Worm (Caenorhabditis elegans) whole organism, L4/young adult: ENCODE data around the gene F01D5.1.

ENCODE experiments used
- W03F9.2 ChIP-seq: fragments of 150-350 bp; optimal IDR thresholded peaks from 2 replicates; lab custom pipeline; 2014; ENCODE audit warnings: missing biosample characterization, missing genetic modification characterization
- dao-5 ChIP-seq: sonication (generic microtip); optimal IDR thresholded peaks from 2 replicates; lab custom pipeline; 2016; ENCODE audit warnings: missing genotype, missing genetic modification characterization, moderate library complexity, missing compliant biosample characterization
- him-1 ChIP-seq: sonication (generic microtip); optimal IDR thresholded peaks from 2 replicates; lab custom pipeline; 2016; ENCODE audit warnings: missing genotype, missing genetic modification reagents, missing genetic modification characterization, missing compliant biosample characterization

- TF ChIP-seq dao-5 (tag; lab: Kevin White, UChicago), result no peak
- no peak for TF ChIP-seq him-1 (tag; lab: Kevin White, UChicago)
- no peak for TF ChIP-seq W03F9.2 (tag; lab: Kevin White, UChicago)
These were observed 39.9 kb downstream of the F01D5.1 start, which contains the start of gene zip-3 for ce11 chrII:13957437-13957836.
